Fruit fly (Drosophila melanogaster) whole organism, embryonic: ENCODE measurements around the gene scramb2.

Source experiments
- CG11398 ChIP-seq: fragments of 200-800 bp; sonication (Bioruptor generic); optimal IDR thresholded peaks from 2 replicates; lab custom pipeline; 2016; ENCODE audit warnings: missing biosample characterization, missing genetic modification characterization
- CG11456 ChIP-seq: fragments of 200-800 bp; sonication (Bioruptor generic); IDR thresholded peaks from 3 replicates; pipeline ENCODE4 v1.3.6; 2022; ENCODE audit warnings: missing biosample characterization, missing genetic modification characterization
- CG12236 ChIP-seq: fragments of 200-800 bp; sonication (Bioruptor generic); optimal IDR thresholded peaks from 2 replicates; lab custom pipeline; 2016; ENCODE audit warnings: missing biosample characterization, missing genetic modification characterization
- CG12391 ChIP-seq: fragments of 200-800 bp; sonication (Bioruptor generic); optimal IDR thresholded peaks from 3 replicates; lab custom pipeline; 2018; ENCODE audit warnings: missing biosample characterization, mild to moderate bottlenecking, missing genetic modification characterization, moderate library complexity
- CG14710 ChIP-seq: fragments of 200-800 bp; sonication (Bioruptor generic); optimal IDR thresholded peaks from 3 replicates; lab custom pipeline; 2019; ENCODE audit warnings: missing biosample characterization, mild to moderate bottlenecking, missing genetic modification characterization, moderate library complexity
- CG14965 ChIP-seq: fragments of 200-800 bp; sonication (Bioruptor generic); optimal IDR thresholded peaks from 2 replicates; lab custom pipeline; 2016; ENCODE audit warnings: missing biosample characterization, missing genetic modification characterization, borderline replicate concordance
- CG15073 ChIP-seq: fragments of 200-800 bp; sonication (Bioruptor generic); optimal IDR thresholded peaks from 2 replicates; lab custom pipeline; 2016; ENCODE audit warnings: missing biosample characterization, missing genetic modification characterization
- CG17361 ChIP-seq: fragments of 200-800 bp; sonication (Bioruptor generic); IDR thresholded peaks from 3 replicates; pipeline ENCODE4 v1.3.6; 2022; ENCODE audit warnings: missing biosample characterization, missing genetic modification characterization
- CG2678 ChIP-seq: fragments of 200-800 bp; sonication (Bioruptor generic); optimal IDR thresholded peaks from 3 replicates; lab custom pipeline; 2019; ENCODE audit warnings: missing biosample characterization, mild to moderate bottlenecking, missing genetic modification characterization, moderate library complexity
- CG43689 ChIP-seq: fragments of 200-800 bp; sonication (Bioruptor generic); IDR thresholded peaks from 2 replicates; pipeline ENCODE4 v1.3.6; 2022; ENCODE audit warnings: missing biosample characterization, missing genetic modification characterization
- CG7786 ChIP-seq: fragments of 200-800 bp; sonication (Bioruptor generic); optimal IDR thresholded peaks from 2 replicates; lab custom pipeline; 2016; ENCODE audit warnings: missing biosample characterization, missing genetic modification characterization
- CG9727 ChIP-seq: fragments of 200-800 bp; sonication (Bioruptor generic); optimal IDR thresholded peaks from 3 replicates; lab custom pipeline; 2017; ENCODE audit warnings: missing biosample characterization, mild to moderate bottlenecking, missing genetic modification characterization
- D ChIP-seq, 2 experiments: fragments of 200-800 bp in 1 of 2; fragments of >200 bp in 1 of 2; sonication (Bioruptor generic) in 1 of 2; optimal IDR thresholded peaks; 2 replicates in 1 of 2; 3 replicates in 1 of 2; lab custom pipeline; 2017; ENCODE audit warnings: mild to moderate bottlenecking in 1 of 2, missing biosample characterization in 1 of 2, missing genetic modification characterization in 1 of 2, missing genetic modification reagents in 1 of 2
- D19A ChIP-seq: fragments of 200-800 bp; optimal IDR thresholded peaks from 3 replicates; lab custom pipeline; 2019; ENCODE audit warnings: missing biosample characterization, mild to moderate bottlenecking, missing genetic modification characterization, moderate library complexity
- Dp ChIP-seq: fragments of 200-800 bp; sonication (Bioruptor generic); optimal IDR thresholded peaks from 2 replicates; lab custom pipeline; 2018; ENCODE audit warnings: missing biosample characterization, mild to moderate bottlenecking, missing genetic modification characterization, moderate library complexity
- Ets65A ChIP-seq: fragments of 200-800 bp; sonication (Bioruptor generic); peaks from one replicate; lab custom pipeline; 2016; ENCODE audit warnings: missing biosample characterization, missing genetic modification characterization
- Gug ChIP-seq: fragments of 200-800 bp; sonication (Bioruptor generic); IDR thresholded peaks from 4 replicates; pipeline ENCODE4 v1.3.6; 2022; ENCODE audit warnings: missing biosample characterization, missing genetic modification characterization
- HLH54F ChIP-seq: fragments of 200-800 bp; sonication (Bioruptor generic); optimal IDR thresholded peaks from 3 replicates; lab custom pipeline; 2016; ENCODE audit warnings: missing biosample characterization, missing genetic modification characterization
- MBD-R2 ChIP-seq: fragments of 200-800 bp; sonication (Bioruptor generic); IDR thresholded peaks from 2 replicates; pipeline ENCODE4 v1.3.6; 2022; ENCODE audit warnings: missing biosample characterization, missing genetic modification characterization
- MESR4 ChIP-seq: fragments of 200-800 bp; sonication (Bioruptor generic); optimal IDR thresholded peaks from 2 replicates; lab custom pipeline; 2018; ENCODE audit warnings: missing biosample characterization, mild to moderate bottlenecking, missing genetic modification characterization, moderate library complexity
- Mrtf ChIP-seq: fragments of 200-800 bp; sonication (Bioruptor generic); IDR thresholded peaks from 3 replicates; pipeline ENCODE4 v1.3.6; 2022; ENCODE audit warnings: missing biosample characterization, missing genetic modification characterization
- Side ChIP-seq: fragments of 200-800 bp; sonication (Bioruptor generic); optimal IDR thresholded peaks from 2 replicates; lab custom pipeline; 2016; ENCODE audit warnings: missing biosample characterization, missing genetic modification characterization
- Tbp ChIP-seq: fragments of >200 bp; optimal IDR thresholded peaks from 2 replicates; lab custom pipeline; 2018; ENCODE audit warnings: missing biosample characterization, missing genetic modification characterization
- Trl ChIP-seq, 3 experiments: fragments of >200 bp in 2 of 3; fragments of 200-800 bp in 1 of 3; sonication (Bioruptor generic) in 1 of 3; optimal IDR thresholded peaks; 2 replicates in 1 of 3; 3 replicates in 2 of 3; lab custom pipeline; 2016 to 2017; ENCODE audit warnings: missing biosample characterization in 1 of 3, missing genetic modification characterization in 1 of 3
- al ChIP-seq: fragments of 200-800 bp; sonication (Bioruptor generic); IDR thresholded peaks from 2 replicates; pipeline ENCODE4 v1.3.6; 2022; ENCODE audit warnings: missing biosample characterization, missing genetic modification characterization
- aop ChIP-seq: fragments of 200-800 bp; sonication (Bioruptor generic); IDR thresholded peaks from 2 replicates; pipeline ENCODE4 v1.3.6; 2022; ENCODE audit warnings: missing biosample characterization, missing genetic modification characterization
- ato ChIP-seq: fragments of 200-800 bp; sonication (Bioruptor generic); IDR thresholded peaks from 2 replicates; pipeline ENCODE4 v1.3.6; 2022; ENCODE audit warnings: missing biosample characterization, missing genetic modification characterization; ENCODE audit not compliant: partially characterized antibody
- az2 ChIP-seq: fragments of 200-800 bp; sonication (Bioruptor generic); optimal IDR thresholded peaks from 3 replicates; lab custom pipeline; 2016; ENCODE audit warnings: missing biosample characterization, missing genetic modification characterization
- bab2 ChIP-seq: fragments of 200-800 bp; sonication (Bioruptor generic); optimal IDR thresholded peaks from 2 replicates; lab custom pipeline; 2016; ENCODE audit warnings: missing biosample characterization, missing genetic modification characterization
- chinmo ChIP-seq: fragments of 200-800 bp; sonication (Bioruptor generic); IDR thresholded peaks from 4 replicates; pipeline ENCODE4 v1.3.6; 2022; ENCODE audit warnings: missing biosample characterization, missing genetic modification characterization; ENCODE audit not compliant: partially characterized antibody
- da ChIP-seq: fragments of 200-800 bp; sonication (Bioruptor generic); optimal IDR thresholded peaks from 2 replicates; lab custom pipeline; 2016; ENCODE audit warnings: missing biosample characterization, missing genetic modification characterization
- dati ChIP-seq: fragments of 200-800 bp; sonication (Bioruptor generic); IDR thresholded peaks from 2 replicates; pipeline ENCODE4 v1.3.6; 2022; ENCODE audit warnings: missing biosample characterization, missing genetic modification characterization
- eyg ChIP-seq: fragments of 200-800 bp; sonication (Bioruptor generic); optimal IDR thresholded peaks from 3 replicates; lab custom pipeline; 2016; ENCODE audit warnings: missing biosample characterization, missing genetic modification characterization
- fd3F ChIP-seq: fragments of 200-800 bp; sonication (Bioruptor generic); optimal IDR thresholded peaks from 2 replicates; lab custom pipeline; 2018; ENCODE audit warnings: missing biosample characterization, mild to moderate bottlenecking, missing genetic modification characterization, moderate library complexity
- fru ChIP-seq: fragments of >200 bp; optimal IDR thresholded peaks from 2 replicates; lab custom pipeline; 2017
- hb ChIP-seq: fragments of 200-800 bp; sonication (Bioruptor generic); IDR thresholded peaks from 3 replicates; pipeline ENCODE4 v1.3.6; 2022; ENCODE audit warnings: missing biosample characterization, missing genetic modification characterization; ENCODE audit not compliant: partially characterized antibody
- jigr1 ChIP-seq: fragments of 200-800 bp; sonication (Bioruptor generic); IDR thresholded peaks from 3 replicates; pipeline ENCODE4 v1.3.6; 2022; ENCODE audit warnings: missing biosample characterization, missing genetic modification characterization
- lilli ChIP-seq: fragments of 200-800 bp; sonication (Bioruptor generic); optimal IDR thresholded peaks from 3 replicates; lab custom pipeline; 2016; ENCODE audit warnings: missing biosample characterization, missing genetic modification characterization
- lmd ChIP-seq: fragments of 200-800 bp; sonication (Bioruptor generic); IDR thresholded peaks from 2 replicates; pipeline ENCODE4 v1.3.6; 2022; ENCODE audit warnings: missing biosample characterization, missing genetic modification characterization
- lola ChIP-seq, 3 experiments: fragments of >200 bp in 2 of 3; fragments of 200-800 bp in 1 of 3; sonication (Bioruptor generic) in 1 of 3; optimal IDR thresholded peaks; 2 replicates each; lab custom pipeline; 2017 to 2019; ENCODE audit warnings: missing biosample characterization in 3 of 3, missing genetic modification characterization in 3 of 3, mild to moderate bottlenecking in 1 of 3, moderate library complexity in 1 of 3
- mld ChIP-seq: fragments of 200-800 bp; sonication (Bioruptor generic); IDR thresholded peaks from 3 replicates; pipeline ENCODE4 v1.3.6; 2022; ENCODE audit warnings: missing biosample characterization, missing genetic modification characterization; ENCODE audit not compliant: partially characterized antibody
- pnt ChIP-seq: fragments of 200-800 bp; sonication (Bioruptor generic); optimal IDR thresholded peaks from 3 replicates; lab custom pipeline; 2016; ENCODE audit warnings: missing biosample characterization, missing genetic modification characterization
- so ChIP-seq: fragments of 200-800 bp; sonication (Bioruptor generic); IDR thresholded peaks from 3 replicates; pipeline ENCODE4 v1.3.6; 2022; ENCODE audit warnings: missing biosample characterization, missing genetic modification characterization
- stwl ChIP-seq: fragments of 200-800 bp; sonication (Bioruptor generic); optimal IDR thresholded peaks from 3 replicates; lab custom pipeline; 2018; ENCODE audit warnings: missing biosample characterization, mild to moderate bottlenecking, missing genetic modification characterization, moderate library complexity
- sug ChIP-seq: fragments of 200-800 bp; optimal IDR thresholded peaks from 2 replicates; lab custom pipeline; 2019; ENCODE audit warnings: missing biosample characterization, mild to moderate bottlenecking, missing genetic modification characterization, moderate library complexity
- tio ChIP-seq: fragments of 200-800 bp; sonication (Bioruptor generic); optimal IDR thresholded peaks from 2 replicates; lab custom pipeline; 2017; ENCODE audit warnings: missing biosample characterization, missing genetic modification characterization, inconsistent platforms
- tup ChIP-seq: fragments of 200-800 bp; sonication (Bioruptor generic); optimal IDR thresholded peaks from 2 replicates; lab custom pipeline; 2016; ENCODE audit warnings: missing biosample characterization, mild to moderate bottlenecking, missing genetic modification characterization, moderate library complexity
- zen ChIP-seq: fragments of 200-800 bp; sonication (Bioruptor generic); optimal IDR thresholded peaks from 3 replicates; lab custom pipeline; 2018; ENCODE audit warnings: missing biosample characterization, mild to moderate bottlenecking, missing genetic modification characterization, moderate library complexity

scramb2 gene

dm6 chr3L:3046325-3047156 lies at the start of gene scramb2, which contains the start of gene Sk2 (continued):
- TF ChIP-seq Gug (GFP tag; lab: Robert Waterston, UW), result peak; percentile 89
- TF ChIP-seq sug (tag; lab: Kevin White, UChicago), result peak; percentile 87
- TF ChIP-seq bab2 (GFP tag; lab: Kevin White, UChicago), result peak; percentile 87
- peak; percentile 77 for TF ChIP-seq CG43689 (GFP tag; lab: Robert Waterston, UW)
- TF ChIP-seq CG15073 (GFP tag; lab: Kevin White, UChicago), result peak; percentile 21
- TF ChIP-seq CG12391 (tag; lab: Kevin White, UChicago), result peak; percentile 93
- peak; percentile 68 for TF ChIP-seq da (GFP tag; lab: Kevin White, UChicago)
- TF ChIP-seq Trl (optimal IDR thresholded peaks at IDR 0.05; lab: Kevin White, UChicago), result no peak
- TF ChIP-seq Trl (GFP tag; optimal IDR thresholded peaks at IDR 0.05; lab: Kevin White, UChicago), result peak; percentile 73
- TF ChIP-seq pnt (GFP tag; lab: Kevin White, UChicago), result peak; percentile 75
- TF ChIP-seq MESR4, result peak; percentile 67
- TF ChIP-seq lilli, result peak; percentile 93
- no peak for TF ChIP-seq chinmo (GFP tag; lab: Robert Waterston, UW)
- peak; percentile 78 for TF ChIP-seq CG11398 (GFP tag; lab: Kevin White, UChicago)
- TF ChIP-seq HLH54F, result peak; percentile 85
- peak; percentile 73 for TF ChIP-seq aop
- peak; percentile 82 for TF ChIP-seq CG7786 (GFP tag; lab: Kevin White, UChicago)
- peak; percentile 58 for TF ChIP-seq CG12236 (GFP tag; lab: Kevin White, UChicago)
- peak; percentile 94 for TF ChIP-seq lmd
- TF ChIP-seq D (optimal IDR thresholded peaks at IDR 0.05; lab: Kevin White, UChicago), result no peak
- TF ChIP-seq D (GFP tag; optimal IDR thresholded peaks at IDR 0.05; lab: Kevin White, UChicago), result peak; percentile 95
- TF ChIP-seq CG14710 (tag; lab: Kevin White, UChicago), result peak; percentile 83
- peak; percentile 88 for TF ChIP-seq dati (GFP tag; lab: Robert Waterston, UW)
- TF ChIP-seq jigr1 (GFP tag; lab: Robert Waterston, UW), result peak; percentile 90
- peak; percentile 96 for TF ChIP-seq CG11456 (GFP tag; lab: Robert Waterston, UW)
- peak; percentile 92 for TF ChIP-seq fd3F (GFP tag; lab: Kevin White, UChicago)
- peak; percentile 81 for TF ChIP-seq tup (GFP tag; lab: Kevin White, UChicago)
- peak in 1 of 3 experiments; percentile 87 for TF ChIP-seq lola (GFP tag; optimal IDR thresholded peaks at IDR 0.05; lab: Kevin White, UChicago)
- peak; percentile 94 for TF ChIP-seq CG9727
- TF ChIP-seq mld (GFP tag; lab: Robert Waterston, UW), result no peak
- peak; percentile 79 for TF ChIP-seq Side
- no peak for TF ChIP-seq Tbp
- peak; percentile 90 for TF ChIP-seq D19A
- peak; percentile 90 for TF ChIP-seq al (GFP tag; lab: Robert Waterston, UW)
- TF ChIP-seq Dp (GFP tag; lab: Kevin White, UChicago), result no peak
- TF ChIP-seq zen, result peak; percentile 86
- TF ChIP-seq Mrtf (GFP tag; lab: Robert Waterston, UW), result peak; percentile 94
- TF ChIP-seq so (GFP tag; lab: Robert Waterston, UW), result peak; percentile 95; the same call in 2 of the 3 replicates
- peak; percentile 95 for TF ChIP-seq CG17361 (GFP tag; lab: Robert Waterston, UW)
- peak; percentile 95 for TF ChIP-seq az2 (GFP tag; lab: Kevin White, UChicago)
- TF ChIP-seq eyg, result peak; percentile 73
- TF ChIP-seq Ets65A (GFP tag; lab: Kevin White, UChicago), result peak; percentile 99
- TF ChIP-seq CG14965, result peak; percentile 56
- TF ChIP-seq MBD-R2 (GFP tag; lab: Robert Waterston, UW), result peak; percentile 80
- TF ChIP-seq CG2678 (tag; lab: Kevin White, UChicago), result peak; percentile 97
- peak; percentile 55 for TF ChIP-seq stwl (tag; lab: Kevin White, UChicago)
- TF ChIP-seq ato (GFP tag; lab: Robert Waterston, UW), result no peak
- no peak for TF ChIP-seq fru (lab: Kevin White, UChicago)
- peak; percentile 90 for TF ChIP-seq tio (GFP tag; lab: Kevin White, UChicago)
- TF ChIP-seq hb, result no peak
